Worm (Caenorhabditis elegans) whole organism, L4 larva: ENCODE measurements around the gene znf-622.

Source experiments
- F44E2.7 ChIP-seq: fragments of 200-800 bp; sonication (Bioruptor generic); IDR thresholded peaks from 2 replicates; pipeline ENCODE4 v2.1.2; 2022; ENCODE audit warnings: missing genetic modification characterization, missing compliant biosample characterization
- F49E8.2 ChIP-seq: sonication (generic microtip); optimal IDR thresholded peaks from 2 replicates; lab custom pipeline; 2016; ENCODE audit warnings: missing compliant biosample characterization, mild to moderate bottlenecking, missing genetic modification characterization, borderline replicate concordance
- T20F7.1 ChIP-seq: fragments of 200-800 bp; sonication (Bioruptor generic); optimal IDR thresholded peaks from 2 replicates; lab custom pipeline; 2018; ENCODE audit warnings: mild to moderate bottlenecking, missing genetic modification characterization, missing compliant biosample characterization
- Y105C5A.15 ChIP-seq: fragments of 200-800 bp; sonication (Bioruptor generic); IDR thresholded peaks from 2 replicates; pipeline ENCODE4 v1.3.6; 2022; ENCODE audit warnings: missing genetic modification characterization, missing compliant biosample characterization
- Y75B8A.6 ChIP-seq: fragments of 200-800 bp; sonication (Bioruptor generic); IDR thresholded peaks from 2 replicates; pipeline ENCODE4 v1.3.6; 2022; ENCODE audit warnings: missing genetic modification reagents, missing genetic modification characterization, missing compliant biosample characterization
- ZK337.2 ChIP-seq: fragments of 200-800 bp; sonication (Bioruptor generic); IDR thresholded peaks from 2 replicates; pipeline ENCODE4 v1.3.6; 2022; ENCODE audit warnings: missing genetic modification reagents, missing genetic modification characterization, missing compliant biosample characterization
- ZK546.5 ChIP-seq, 2 experiments: sonication (generic microtip); optimal IDR thresholded peaks; 2 replicates each; lab custom pipeline; 2017; ENCODE audit warnings: missing biosample characterization in 2 of 2, missing genetic modification characterization in 2 of 2
- aha-1 ChIP-seq: fragments of 150-350 bp; peaks from one replicate; lab custom pipeline; 2014; ENCODE audit warnings: missing biosample characterization, missing genetic modification characterization
- arid-1 ChIP-seq: fragments of 200-800 bp; sonication (Bioruptor generic); conservative IDR thresholded peaks from 2 replicates; pipeline ENCODE4 v1.3.6; 2022; ENCODE audit warnings: missing genetic modification reagents, missing genetic modification characterization, missing compliant biosample characterization
- ceh-20 ChIP-seq: fragments of 200-800 bp; sonication (Bioruptor generic); IDR thresholded peaks from 2 replicates; pipeline ENCODE4 v1.3.6; 2022; ENCODE audit warnings: missing genetic modification reagents, missing genetic modification characterization, missing compliant biosample characterization
- cey-2 ChIP-seq: sonication (generic microtip); optimal IDR thresholded peaks from 3 replicates; lab custom pipeline; 2017; ENCODE audit warnings: missing genetic modification characterization, mild to moderate bottlenecking, missing compliant biosample characterization, antibody characterized with exemption, borderline replicate concordance; ENCODE audit not compliant: insufficient read depth
- ctbp-1 ChIP-seq: fragments of 200-800 bp; sonication (Bioruptor generic); IDR thresholded peaks from 2 replicates; pipeline ENCODE4 v1.3.6; 2022; ENCODE audit warnings: missing genetic modification reagents, missing genetic modification characterization, missing compliant biosample characterization
- daf-16 ChIP-seq, 3 experiments: sonication (generic microtip); optimal IDR thresholded peaks; 2 replicates each; lab custom pipeline; 2016 to 2017; ENCODE audit warnings: missing genetic modification characterization in 3 of 3, missing genetic modification reagents in 3 of 3, mild to moderate bottlenecking in 2 of 3, missing compliant biosample characterization in 2 of 3, missing biosample characterization in 1 of 3, moderate library complexity in 1 of 3
- dmd-6 ChIP-seq: fragments of 200-800 bp; sonication (Bioruptor generic); IDR thresholded peaks from 2 replicates; pipeline ENCODE4 v1.3.6; 2022; ENCODE audit warnings: missing genetic modification reagents, missing genetic modification characterization, missing compliant biosample characterization
- dmd-9 ChIP-seq: fragments of 200-800 bp; sonication (Bioruptor generic); IDR thresholded peaks from 2 replicates; pipeline ENCODE4 v1.3.6; 2022; ENCODE audit warnings: missing genetic modification reagents, missing genetic modification characterization, missing compliant biosample characterization
- dpl-1 ChIP-seq: fragments of 150-350 bp; optimal IDR thresholded peaks from 2 replicates; lab custom pipeline; 2014; ENCODE audit warnings: missing biosample characterization, missing genetic modification reagents, missing genetic modification characterization
- dve-1 ChIP-seq: sonication (generic microtip); optimal IDR thresholded peaks from 2 replicates; lab custom pipeline; 2017; ENCODE audit warnings: antibody characterized with exemption, mild to moderate bottlenecking, missing genetic modification characterization, missing compliant biosample characterization; ENCODE audit not compliant: insufficient read depth
- egl-43 ChIP-seq: fragments of 200-800 bp; sonication (Bioruptor generic); IDR thresholded peaks from 2 replicates; pipeline ENCODE4 v1.3.6; 2022; ENCODE audit warnings: missing genetic modification reagents, missing genetic modification characterization, missing compliant biosample characterization
- hif-1 ChIP-seq, 2 experiments: sonication (generic microtip); optimal IDR thresholded peaks; 2 replicates each; lab custom pipeline; 2016 to 2017; ENCODE audit warnings: missing compliant biosample characterization in 2 of 2, missing genetic modification characterization in 2 of 2, missing genetic modification reagents in 2 of 2, missing genotype in 2 of 2, mild to moderate bottlenecking in 1 of 2
- hlh-11 ChIP-seq: fragments of 200-800 bp; sonication (Bioruptor generic); optimal IDR thresholded peaks from 2 replicates; lab custom pipeline; 2018; ENCODE audit warnings: mild to moderate bottlenecking, missing genetic modification characterization, missing compliant biosample characterization
- hlh-30 ChIP-seq: sonication (generic microtip); optimal IDR thresholded peaks from 2 replicates; lab custom pipeline; 2017; ENCODE audit warnings: antibody characterized with exemption, mild to moderate bottlenecking, missing genetic modification characterization, missing compliant biosample characterization; ENCODE audit not compliant: insufficient read depth
- hmg-1.1 ChIP-seq: fragments of 200-800 bp; sonication (Bioruptor generic); IDR thresholded peaks from 2 replicates; pipeline ENCODE4 v1.3.6; 2022; ENCODE audit warnings: missing genetic modification reagents, missing genetic modification characterization, missing compliant biosample characterization
- lim-7 ChIP-seq: fragments of 200-800 bp; sonication (Bioruptor generic); IDR thresholded peaks from 2 replicates; pipeline ENCODE4 v1.3.6; 2022; ENCODE audit warnings: missing genetic modification characterization, missing compliant biosample characterization
- lin-29 ChIP-seq: fragments of 200-800 bp; sonication (Bioruptor generic); IDR thresholded peaks from 2 replicates; pipeline ENCODE4 v1.3.6; 2022; ENCODE audit warnings: missing genetic modification reagents, missing genetic modification characterization, missing compliant biosample characterization
- lin-38 ChIP-seq: fragments of 200-800 bp; sonication (Bioruptor generic); IDR thresholded peaks from 2 replicates; pipeline ENCODE4 v1.3.6; 2022; ENCODE audit warnings: missing genetic modification reagents, missing genetic modification characterization, missing compliant biosample characterization
- lin-39 ChIP-seq: fragments of 150-350 bp; optimal IDR thresholded peaks from 2 replicates; lab custom pipeline; 2014; ENCODE audit warnings: missing biosample characterization, missing genetic modification reagents, missing genetic modification characterization
- lsy-2 ChIP-seq, 2 experiments: fragments of 150-350 bp in 1 of 2; sonication (generic microtip) in 1 of 2; optimal IDR thresholded peaks; 2 replicates each; lab custom pipeline; 2014 to 2017; ENCODE audit warnings: missing biosample characterization in 2 of 2, missing genetic modification characterization in 2 of 2
- madf-9 ChIP-seq: fragments of 200-800 bp; sonication (Bioruptor generic); conservative IDR thresholded peaks from 2 replicates; pipeline ENCODE4 v1.3.6; 2022; ENCODE audit warnings: missing genetic modification reagents, missing genetic modification characterization, missing compliant biosample characterization
- mdl-1 ChIP-seq, 2 experiments: fragments of 150-350 bp in 1 of 2; sonication (generic microtip) in 1 of 2; optimal IDR thresholded peaks; 2 replicates each; lab custom pipeline; 2014 to 2017; ENCODE audit warnings: missing biosample characterization in 2 of 2, missing genetic modification characterization in 2 of 2
- mdt-29 ChIP-seq: fragments of 200-800 bp; sonication (Bioruptor generic); IDR thresholded peaks from 2 replicates; pipeline ENCODE4 v1.3.6; 2022; ENCODE audit warnings: missing genetic modification reagents, missing genetic modification characterization, missing compliant biosample characterization
- mep-1 ChIP-seq: fragments of 150-350 bp; sonication (generic microtip); optimal IDR thresholded peaks from 3 replicates; lab custom pipeline; 2014; ENCODE audit warnings: missing biosample characterization, missing genetic modification characterization
- mxl-2 ChIP-seq: fragments of 200-800 bp; sonication (Bioruptor generic); conservative IDR thresholded peaks from 2 replicates; pipeline ENCODE4 v1.3.6; 2022; ENCODE audit warnings: missing genetic modification reagents, missing genetic modification characterization, missing compliant biosample characterization
- mxl-3 ChIP-seq: fragments of 200-800 bp; sonication (Bioruptor generic); optimal IDR thresholded peaks from 2 replicates; lab custom pipeline; 2018; ENCODE audit warnings: mild to moderate bottlenecking, missing genetic modification characterization, missing compliant biosample characterization
- nhr-10 ChIP-seq: fragments of 150-350 bp; optimal IDR thresholded peaks from 2 replicates; lab custom pipeline; 2014; ENCODE audit warnings: missing biosample characterization, missing genetic modification characterization
- nhr-102 ChIP-seq: sonication (generic microtip); optimal IDR thresholded peaks from 2 replicates; lab custom pipeline; 2016; ENCODE audit warnings: mild to moderate bottlenecking, missing genetic modification characterization, moderate library complexity, missing compliant biosample characterization
- nhr-111 ChIP-seq: fragments of 200-800 bp; sonication (Bioruptor generic); optimal IDR thresholded peaks from 2 replicates; lab custom pipeline; 2018; ENCODE audit warnings: mild to moderate bottlenecking, missing genetic modification characterization, missing compliant biosample characterization
- nhr-41 ChIP-seq: fragments of 200-800 bp; sonication (Bioruptor generic); IDR thresholded peaks from 2 replicates; pipeline ENCODE4 v1.3.6; 2022; ENCODE audit warnings: missing genetic modification reagents, missing genetic modification characterization, missing compliant biosample characterization
- nhr-6 ChIP-seq: fragments of 150-350 bp; optimal IDR thresholded peaks from 2 replicates; lab custom pipeline; 2014; ENCODE audit warnings: missing biosample characterization, missing genetic modification characterization
- nhr-76 ChIP-seq: fragments of 150-350 bp; optimal IDR thresholded peaks from 2 replicates; lab custom pipeline; 2014; ENCODE audit warnings: missing biosample characterization, missing genetic modification characterization
- pha-4 ChIP-seq, 2 experiments: fragments of 150-350 bp in 1 of 2; fragments of 200-800 bp in 1 of 2; sonication (Bioruptor generic) in 1 of 2; IDR thresholded peaks in 1 of 2; optimal IDR thresholded peaks in 1 of 2; 2 replicates each; pipeline versions ENCODE4 v1.3.6 to Lab custom; 2014 to 2022; ENCODE audit warnings: missing genetic modification characterization in 2 of 2, missing genetic modification reagents in 2 of 2, missing biosample characterization in 1 of 2, missing compliant biosample characterization in 1 of 2
- php-3 ChIP-seq: fragments of 200-800 bp; sonication (Bioruptor generic); IDR thresholded peaks from 2 replicates; pipeline ENCODE4 v1.3.6; 2022; ENCODE audit warnings: missing genetic modification reagents, missing genetic modification characterization, missing compliant biosample characterization
- saeg-2 ChIP-seq: fragments of 200-800 bp; sonication (Bioruptor generic); IDR thresholded peaks from 2 replicates; pipeline ENCODE4 v1.3.6; 2022; ENCODE audit warnings: missing genetic modification reagents, missing genetic modification characterization, missing compliant biosample characterization
- spr-1 ChIP-seq: sonication (generic microtip); optimal IDR thresholded peaks from 2 replicates; lab custom pipeline; 2016; ENCODE audit warnings: mild to moderate bottlenecking, missing genetic modification characterization, missing compliant biosample characterization
- spr-3 ChIP-seq: fragments of 200-800 bp; sonication (Bioruptor generic); optimal IDR thresholded peaks from 2 replicates; lab custom pipeline; 2018; ENCODE audit warnings: mild to moderate bottlenecking, missing genetic modification characterization, missing compliant biosample characterization
- unc-130 ChIP-seq: sonication (generic microtip); optimal IDR thresholded peaks from 2 replicates; lab custom pipeline; 2016; ENCODE audit warnings: missing genetic modification reagents, missing genetic modification characterization, missing compliant biosample characterization
- zfp-2 ChIP-seq: sonication (generic microtip); optimal IDR thresholded peaks from 2 replicates; lab custom pipeline; 2016; ENCODE audit warnings: mild to moderate bottlenecking, missing genetic modification characterization, missing compliant biosample characterization
- zfp-3 ChIP-seq: fragments of 200-800 bp; sonication (Bioruptor generic); conservative IDR thresholded peaks from 2 replicates; pipeline ENCODE4 v1.3.6; 2022; ENCODE audit warnings: missing genetic modification reagents, missing genetic modification characterization, missing compliant biosample characterization
- zip-11 ChIP-seq: fragments of 200-800 bp; sonication (Bioruptor generic); IDR thresholded peaks from 2 replicates; pipeline ENCODE4 v1.3.6; 2022; ENCODE audit warnings: missing genetic modification characterization, missing compliant biosample characterization

znf-622 gene

ce11 chrIII:6420995-6421404, 39.6 kb downstream of the znf-622 start:
- peak; percentile 93 for TF ChIP-seq saeg-2 (GFP tag; lab: Robert Waterston, UW)
- TF ChIP-seq Y75B8A.6 (GFP tag; lab: Robert Waterston, UW) = 0 out of 2 replicates have a peak, but pooled peaks have one; percentile 22
- peak; percentile 99 for TF ChIP-seq hlh-11 (tag; lab: Kevin White, UChicago)
- TF ChIP-seq lsy-2 (tag; optimal IDR thresholded peaks at IDR 0.05; lab: Kevin White, UChicago) = peak; percentile 69 to 82
- TF ChIP-seq mxl-3 (GFP tag; lab: Kevin White, UChicago) = peak; percentile 98
- peak; percentile 90 for TF ChIP-seq ceh-20 (GFP tag; lab: Robert Waterston, UW)
- no peak for TF ChIP-seq zip-11
- peak; percentile 93 for TF ChIP-seq php-3
- peak; percentile 56; the same call in 1 of the 2 replicates for TF ChIP-seq ctbp-1 (GFP tag; lab: Robert Waterston, UW)
- peak; percentile 92 for TF ChIP-seq pha-4 (GFP tag; IDR thresholded peaks at IDR 0.05; lab: Robert Waterston, UW)
- TF ChIP-seq pha-4 (tag; optimal IDR thresholded peaks at IDR 0.05; lab: Kevin White, UChicago) = no peak
- peak; percentile 73; the same call in 1 of the 2 replicates for TF ChIP-seq dmd-9 (GFP tag; lab: Robert Waterston, UW)
- TF ChIP-seq hmg-1.1 (GFP tag; lab: Robert Waterston, UW) = peak; percentile 97
- peak; percentile 70 to 83 for TF ChIP-seq daf-16 (GFP tag; optimal IDR thresholded peaks at IDR 0.05; lab: Kevin White, UChicago)
- TF ChIP-seq daf-16 (tag; optimal IDR thresholded peaks at IDR 0.05; lab: Kevin White, UChicago) = peak; percentile 58
- TF ChIP-seq nhr-102 (tag; lab: Kevin White, UChicago) = peak; percentile 92
- TF ChIP-seq nhr-41 = peak; percentile 54; the same call in 1 of the 2 replicates
- TF ChIP-seq lim-7 (GFP tag; lab: Robert Waterston, UW) = no peak
- TF ChIP-seq ZK337.2 (GFP tag; lab: Robert Waterston, UW) = 0 out of 2 replicates have a peak, but pooled peaks have one; percentile 39
- TF ChIP-seq mdl-1 (tag; optimal IDR thresholded peaks at IDR 0.05; lab: Kevin White, UChicago) = peak; percentile 96 to 99
- no peak for TF ChIP-seq lin-29
- TF ChIP-seq dve-1 = peak; percentile 88
- no peak for TF ChIP-seq lin-39 (tag; lab: Kevin White, UChicago)
- TF ChIP-seq cey-2 (tag; lab: Kevin White, UChicago) = no peak
- TF ChIP-seq zfp-2 (tag; lab: Kevin White, UChicago) = no peak
- peak; percentile 98 for TF ChIP-seq dmd-6 (GFP tag; lab: Robert Waterston, UW)
- TF ChIP-seq T20F7.1 (GFP tag; lab: Kevin White, UChicago) = peak; percentile 76
- TF ChIP-seq nhr-6 = peak; percentile 49
- peak; percentile 86 for TF ChIP-seq mdt-29 (GFP tag; lab: Robert Waterston, UW)
- no peak for TF ChIP-seq unc-130
- peak; percentile 79 for TF ChIP-seq mep-1 (tag; lab: Kevin White, UChicago)
- TF ChIP-seq egl-43 (GFP tag; lab: Robert Waterston, UW) = peak; percentile 88
- peak; percentile 97 for TF ChIP-seq hlh-30 (tag; lab: Kevin White, UChicago)
- peak; percentile 62; the same call in 1 of the 2 replicates for TF ChIP-seq mxl-2 (GFP tag; lab: Robert Waterston, UW)
- peak; percentile 68 for TF ChIP-seq lin-38 (GFP tag; lab: Robert Waterston, UW)
- TF ChIP-seq zfp-3 (GFP tag; lab: Robert Waterston, UW) = peak; percentile 88
- no peak for TF ChIP-seq ZK546.5 (tag; optimal IDR thresholded peaks at IDR 0.05; lab: Kevin White, UChicago)
- peak; percentile 97 for TF ChIP-seq aha-1 (tag; lab: Kevin White, UChicago)
- peak; percentile 40 for TF ChIP-seq nhr-76
- peak; percentile 36 to 67 for TF ChIP-seq hif-1 (tag; optimal IDR thresholded peaks at IDR 0.05; lab: Kevin White, UChicago)
- TF ChIP-seq F44E2.7 (GFP tag; lab: Robert Waterston, UW) = no peak
- TF ChIP-seq nhr-111 = no peak
- TF ChIP-seq Y105C5A.15 (GFP tag; lab: Robert Waterston, UW) = 0 out of 2 replicates have a peak, but pooled peaks have one; percentile 25
- peak; percentile 78; the same call in 1 of the 2 replicates for TF ChIP-seq arid-1
- no peak for TF ChIP-seq nhr-10
- peak; percentile 68 for TF ChIP-seq madf-9 (GFP tag; lab: Robert Waterston, UW)
- peak; percentile 72 for TF ChIP-seq spr-1
- TF ChIP-seq dpl-1 = peak; percentile 18
- peak; percentile 78 for TF ChIP-seq spr-3
- TF ChIP-seq F49E8.2 (tag; lab: Kevin White, UChicago) = no peak
